Worm (Caenorhabditis elegans): ENCODE data around the gene Y41D4B.1.
A peak's percentile ranks its signal among the peaks of the same experiment; 100 is the strongest.

Y41D4B.1 gene

ce11 chrIV:1720902-1721301 lies 48.4 kb downstream of the Y41D4B.1 start:
- 0 out of 2 replicates have a peak, but pooled peaks have one; percentile 19 for TF ChIP-seq mab-9 (GFP tag; IDR thresholded peaks at IDR 0.05)

ce11 chrIV:1721610-1722009 lies 49.1 kb downstream of the Y41D4B.1 start:
- no peak for TF ChIP-seq fkh-4 (tag; optimal IDR thresholded peaks at IDR 0.05; ENCODE audit: borderline replicate concordance)
- TF ChIP-seq efl-1 (optimal IDR thresholded peaks at IDR 0.05) = no peak
- peak in 1 of 2 experiments; percentile 15 for TF ChIP-seq efl-1 (GFP tag; optimal IDR thresholded peaks at IDR 0.05 in 1 of 2)

ce11 chrIV:1722463-1722862 lies 50.0 kb downstream of the Y41D4B.1 start:
- peak; percentile 49 for TF ChIP-seq ceh-8 (GFP tag; optimal IDR thresholded peaks at IDR 0.05)

- TF ChIP-seq aly-2 (tag; optimal IDR thresholded peaks at IDR 0.05) (peak; percentile 95), isw-1 (GFP tag; IDR thresholded peaks at IDR 0.05) (no peak), tbx-2 (tag; optimal IDR thresholded peaks at IDR 0.05) (no peak), grh-1 (GFP tag; IDR thresholded peaks at IDR 0.05) (0 out of 2 replicates have a peak, but pooled peaks have one; percentile 31), nhr-20 (tag; optimal IDR thresholded peaks at IDR 0.05) (peak; percentile 12), efl-1 (optimal IDR thresholded peaks at IDR 0.05) (no peak), efl-1 (GFP tag; optimal IDR thresholded peaks at IDR 0.05 in 1 of 2) (peak in 1 of 2 experiments; percentile 72), elt-3 (tag; optimal IDR thresholded peaks at IDR 0.05) (peak in 1 of 6 experiments; percentile 18), nhr-47 (tag; optimal IDR thresholded peaks at IDR 0.05) (peak; percentile 11), nhr-71 (tag; optimal IDR thresholded peaks at IDR 0.05) (peak; percentile 25)
Observed at ce11 chrIV:1722953-1723352, 50.5 kb downstream of the Y41D4B.1 start.

ce11 chrIV:1724283-1724682 lies 51.8 kb downstream of the Y41D4B.1 start, which contains the start of gene epic-3:
TSS of gene epic-3 (minus strand) at chrIV:1724383.
- TF ChIP-seq efl-1 (optimal IDR thresholded peaks at IDR 0.05) (no peak), efl-1 (GFP tag; optimal IDR thresholded peaks at IDR 0.05 in 1 of 2) (peak in 1 of 2 experiments; percentile 85), fos-1 (tag; optimal IDR thresholded peaks at IDR 0.05) (no peak), lsy-2 (tag; optimal IDR thresholded peaks at IDR 0.05) (no peak), F16B12.6 (tag; optimal IDR thresholded peaks at IDR 0.05) (no peak)

- no peak for TF ChIP-seq isw-1 (GFP tag; IDR thresholded peaks at IDR 0.05)
- no peak for TF ChIP-seq hlh-17 (GFP tag; optimal IDR thresholded peaks at IDR 0.05; ENCODE audit: borderline replicate concordance)
- no peak for TF ChIP-seq ceh-88 (GFP tag; IDR thresholded peaks at IDR 0.05)
- TF ChIP-seq nhr-84 (tag; optimal IDR thresholded peaks at IDR 0.05) = no peak
- no peak for TF ChIP-seq xbp-1 (tag; optimal IDR thresholded peaks at IDR 0.05)
- no peak for TF ChIP-seq aly-2 (tag; optimal IDR thresholded peaks at IDR 0.05)
- TF ChIP-seq hpl-2 (GFP tag; optimal IDR thresholded peaks at IDR 0.05) = no peak
- TF ChIP-seq jun-1 (tag; optimal IDR thresholded peaks at IDR 0.05) = no peak
- no peak for TF ChIP-seq nhr-71 (tag; optimal IDR thresholded peaks at IDR 0.05)
- TF ChIP-seq nhr-76 (tag; optimal IDR thresholded peaks at IDR 0.05) = no peak
- no peak for TF ChIP-seq lin-14 (GFP tag; optimal IDR thresholded peaks at IDR 0.05)
- TF ChIP-seq elt-3 (tag; optimal IDR thresholded peaks at IDR 0.05) = no peak
- no peak for TF ChIP-seq pag-3 (tag; optimal IDR thresholded peaks at IDR 0.05; ENCODE audit: borderline replicate concordance, insufficient read depth)
- TF ChIP-seq irx-1 (tag; optimal IDR thresholded peaks at IDR 0.05) = no peak
- TF ChIP-seq nhr-20 (tag; optimal IDR thresholded peaks at IDR 0.05) = no peak
- TF ChIP-seq lin-39 (tag; optimal IDR thresholded peaks at IDR 0.05) = no peak
- TF ChIP-seq unc-98 (GFP tag; IDR thresholded peaks at IDR 0.05) = no peak
Observed at ce11 chrIV:1725888-1726287, 53.4 kb downstream of the Y41D4B.1 start, which contains the start of gene K08D12.8. TSS of gene K08D12.8 (plus strand) at chrIV:1726188.
